Worm (Caenorhabditis elegans) whole organism, L1 larva: ENCODE measurements around the gene idpc-2.
A peak's percentile ranks its signal among the peaks of the same experiment; 100 is the strongest.

Experiments used
- blmp-1 ChIP-seq: fragments of 150-350 bp; optimal IDR thresholded peaks from 2 replicates; lab custom pipeline; 2014; ENCODE audit warnings: missing biosample characterization, missing genetic modification characterization
- ceh-82 ChIP-seq, 3 experiments: fragments of 150-350 bp in 1 of 3; sonication (generic microtip) in 2 of 3; optimal IDR thresholded peaks; 2 replicates each; lab custom pipeline; 2014 to 2017; ENCODE audit warnings: missing biosample characterization in 3 of 3, missing genetic modification characterization in 3 of 3
- elt-2 ChIP-seq: sonication (generic microtip); optimal IDR thresholded peaks from 2 replicates; lab custom pipeline; 2016; ENCODE audit warnings: missing genetic modification characterization, mild to moderate bottlenecking, inconsistent platforms, missing compliant biosample characterization, missing genetic modification reagents
- lin-13 ChIP-seq: fragments of 150-350 bp; optimal IDR thresholded peaks from 2 replicates; lab custom pipeline; 2014; ENCODE audit warnings: missing biosample characterization, missing genetic modification reagents, missing genetic modification characterization
- mdl-1 ChIP-seq, 2 experiments: fragments of 150-350 bp; optimal IDR thresholded peaks; 2 replicates each; lab custom pipeline; 2014 to 2017; ENCODE audit warnings: missing biosample characterization in 2 of 2, missing genetic modification characterization in 2 of 2, inconsistent platforms in 1 of 2
- nhr-237 ChIP-seq: fragments of 150-350 bp; optimal IDR thresholded peaks from 2 replicates; lab custom pipeline; 2014; ENCODE audit warnings: missing biosample characterization, missing genetic modification characterization
- nhr-77 ChIP-seq: fragments of 150-350 bp; optimal IDR thresholded peaks from 2 replicates; lab custom pipeline; 2014; ENCODE audit warnings: missing biosample characterization, missing genetic modification characterization
- snu-23 ChIP-seq: sonication (generic microtip); optimal IDR thresholded peaks from 2 replicates; lab custom pipeline; 2016; ENCODE audit warnings: missing genetic modification characterization, missing compliant biosample characterization
- unc-62 ChIP-seq: fragments of 150-350 bp; optimal IDR thresholded peaks from 2 replicates; lab custom pipeline; 2014; ENCODE audit warnings: missing biosample characterization, missing genetic modification reagents, missing genetic modification characterization
- unc-86 ChIP-seq: sonication (generic microtip); optimal IDR thresholded peaks from 2 replicates; lab custom pipeline; 2016; ENCODE audit warnings: missing genetic modification characterization, missing compliant biosample characterization

DNA sequence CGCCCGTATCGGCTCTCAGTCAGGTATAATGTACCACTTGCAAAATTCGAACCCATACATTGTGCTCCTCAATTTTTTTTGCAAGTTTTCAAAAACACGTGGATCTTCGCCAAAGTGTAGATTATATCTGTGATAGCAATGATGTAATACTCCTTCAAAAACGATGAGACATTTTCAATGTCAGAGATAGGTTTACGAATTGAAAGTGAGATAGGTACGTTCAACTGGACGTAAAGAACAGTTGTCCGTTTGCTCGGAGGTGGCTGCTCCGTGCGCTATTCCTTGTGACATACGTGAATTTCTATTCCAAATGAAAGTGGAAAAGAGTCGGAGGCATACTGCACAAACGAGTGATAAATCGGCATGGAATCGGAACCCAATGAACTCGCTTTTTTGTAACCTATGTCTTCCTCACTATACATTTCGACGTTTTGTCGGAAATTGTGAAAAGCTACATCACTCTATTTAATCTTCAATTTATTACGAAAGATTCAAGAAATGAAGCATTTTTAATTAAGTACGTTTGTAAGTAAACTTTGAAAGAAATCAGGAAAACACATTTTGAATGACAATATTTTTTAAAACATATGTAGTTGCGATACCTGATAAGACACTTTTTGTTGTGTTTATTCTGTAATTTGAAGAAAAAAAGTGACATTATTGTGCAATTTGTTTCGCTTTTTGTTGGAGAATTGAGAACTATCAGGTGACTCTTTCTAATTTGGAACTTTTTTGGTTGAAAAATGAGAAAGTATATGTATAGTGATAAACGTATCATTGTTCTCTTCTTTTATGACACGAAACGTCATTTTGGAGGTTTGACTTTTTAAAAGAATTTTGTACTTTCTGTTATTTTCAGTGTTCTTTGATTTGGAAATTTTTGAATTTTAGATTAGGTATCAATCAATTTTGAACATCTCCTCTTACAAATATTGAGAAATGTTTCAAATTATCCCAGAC is 33.6 kb upstream of the idpc-2 start:
- no peak for TF ChIP-seq unc-86 (tag; lab: Kevin White, UChicago)
- TF ChIP-seq snu-23 (GFP tag; lab: Kevin White, UChicago), result no peak
- no peak for TF ChIP-seq nhr-237
- no peak for TF ChIP-seq ceh-82 (tag; optimal IDR thresholded peaks at IDR 0.05; lab: Kevin White, UChicago)
- TF ChIP-seq blmp-1, result no peak
- TF ChIP-seq elt-2 (tag; lab: Kevin White, UChicago), result peak; percentile 41
- TF ChIP-seq mdl-1 (tag; optimal IDR thresholded peaks at IDR 0.05; lab: Kevin White, UChicago), result no peak
- no peak for TF ChIP-seq lin-13 (GFP tag; lab: Kevin White, UChicago)
- no peak for TF ChIP-seq unc-62 (GFP tag; lab: Kevin White, UChicago)
- no peak for TF ChIP-seq nhr-77
